Worm (Caenorhabditis elegans) whole organism, L4 larva: ENCODE measurements around the gene nlp-32.

Source experiments
- T26A8.4 ChIP-seq: fragments of 200-800 bp; sonication (Bioruptor generic); IDR thresholded peaks from 2 replicates; pipeline ENCODE4 v1.3.6; 2022; ENCODE audit warnings: missing genetic modification characterization, missing compliant biosample characterization
- ZK546.5 ChIP-seq, 2 experiments: sonication (generic microtip); optimal IDR thresholded peaks; 2 replicates each; lab custom pipeline; 2017; ENCODE audit warnings: missing biosample characterization in 2 of 2, missing genetic modification characterization in 2 of 2
- mdt-29 ChIP-seq: fragments of 200-800 bp; sonication (Bioruptor generic); IDR thresholded peaks from 2 replicates; pipeline ENCODE4 v1.3.6; 2022; ENCODE audit warnings: missing genetic modification reagents, missing genetic modification characterization, missing compliant biosample characterization
- nhr-102 ChIP-seq: sonication (generic microtip); optimal IDR thresholded peaks from 2 replicates; lab custom pipeline; 2016; ENCODE audit warnings: mild to moderate bottlenecking, missing genetic modification characterization, moderate library complexity, missing compliant biosample characterization
- nhr-11 ChIP-seq: fragments of 150-350 bp; optimal IDR thresholded peaks from 2 replicates; lab custom pipeline; 2014; ENCODE audit warnings: missing biosample characterization, missing genetic modification characterization
- set-16 ChIP-seq: fragments of 200-800 bp; sonication (Bioruptor generic); IDR thresholded peaks from 2 replicates; pipeline ENCODE4 v1.3.6; 2022; ENCODE audit warnings: missing genetic modification reagents, missing genetic modification characterization, missing compliant biosample characterization

The nlp-32 gene

ce11 chrIII:439926-440325 is 46.4 kb downstream of the nlp-32 start, which contains the start of gene affl-1 (continued):
- TF ChIP-seq nhr-11 (tag; lab: Kevin White, UChicago) (no peak), T26A8.4 (GFP tag; lab: Robert Waterston, UW) (no peak)

- TF ChIP-seq ZK546.5 (tag; optimal IDR thresholded peaks at IDR 0.05; lab: Kevin White, UChicago), result no peak
- peak; percentile 71 for TF ChIP-seq set-16 (GFP tag; lab: Robert Waterston, UW)
- TF ChIP-seq nhr-102 (tag; lab: Kevin White, UChicago), result no peak
- TF ChIP-seq mdt-29 (GFP tag; lab: Robert Waterston, UW), result no peak
Measured at ce11 chrIII:437033-437432, 49.3 kb downstream of the nlp-32 start.
